Fruit fly (Drosophila melanogaster): ENCODE results near the gene CG43391.

CG43391 gene

DNA sequence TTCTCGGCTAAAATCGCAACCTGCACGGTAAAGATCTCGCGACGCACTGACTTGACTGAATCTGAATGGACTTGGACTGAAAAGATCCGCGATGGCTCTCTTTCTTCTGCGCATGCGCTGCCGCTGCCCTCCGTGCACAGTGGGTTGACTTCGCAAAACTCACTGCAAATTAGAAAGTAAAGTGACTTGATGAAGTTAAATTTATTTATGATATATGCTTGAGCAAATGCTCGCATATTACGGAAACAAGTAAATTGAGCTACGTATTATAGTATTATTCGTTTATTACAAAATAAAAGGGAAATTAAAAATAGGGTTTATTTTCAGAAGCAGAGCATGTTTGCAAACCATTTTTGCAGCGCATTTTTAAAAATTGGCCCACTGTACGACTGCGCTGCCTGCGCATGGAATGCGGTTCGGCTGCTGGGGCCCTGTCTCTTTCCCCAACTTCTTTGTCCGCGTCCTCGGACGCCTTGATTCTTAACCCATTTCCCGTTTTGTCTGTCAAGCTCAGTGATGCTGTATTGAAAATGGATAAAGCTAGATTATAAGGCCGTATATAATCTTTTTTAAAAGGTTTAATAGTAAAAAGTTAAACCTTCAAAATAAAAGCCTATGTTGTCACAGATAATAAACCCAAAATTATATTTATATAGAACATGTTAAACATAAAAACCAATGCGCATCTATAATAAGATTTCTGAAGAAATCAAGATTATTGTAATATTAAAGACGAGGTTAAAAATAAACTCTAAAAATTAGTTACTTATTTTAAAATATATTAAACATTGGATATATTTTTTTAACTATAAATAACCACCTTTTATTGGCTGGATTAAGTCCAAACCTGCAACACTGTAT, 7.1 kb upstream of the CG43391 start, which contains the start of gene rt:
Gene rt (minus strand): TSS at position 51 of the 861 bp plus-strand sequence.
- TF ChIP-seq tap (tag; optimal IDR thresholded peaks at IDR 0.05) (peak; percentile 27), PHDP (tag; optimal IDR thresholded peaks at IDR 0.05) (peak; percentile 41), CG12155 (GFP tag; optimal IDR thresholded peaks at IDR 0.05) (peak; percentile 9), exex (tag; optimal IDR thresholded peaks at IDR 0.05) (no peak), dmrt11E (tag; optimal IDR thresholded peaks at IDR 0.05) (peak; percentile 83), en (GFP tag; optimal IDR thresholded peaks at IDR 0.05) (no peak), stwl (tag; optimal IDR thresholded peaks at IDR 0.05) (peak; percentile 31), CG8290 (GFP tag; optimal IDR thresholded peaks at IDR 0.05) (peak; percentile 25), CG8290 (tag; optimal IDR thresholded peaks at IDR 0.05) (no peak), Xbp1 (GFP tag; optimal IDR thresholded peaks at IDR 0.05) (peak; percentile 52), chn (GFP tag; optimal IDR thresholded peaks at IDR 0.05) (peak; percentile 55), CG4282 (GFP tag; optimal IDR thresholded peaks at IDR 0.05) (no peak), Bteb2 (GFP tag; optimal IDR thresholded peaks at IDR 0.05) (no peak), CG2129 (GFP tag; IDR thresholded peaks at IDR 0.05; ENCODE audit: partially characterized antibody) (no peak), Sry-δ (GFP tag; optimal IDR thresholded peaks at IDR 0.05) (no peak), dmrt99B (tag; optimal IDR thresholded peaks at IDR 0.05) (peak; percentile 53), CG2116 (GFP tag; optimal IDR thresholded peaks at IDR 0.05) (peak; percentile 0), CG16779 (GFP tag; IDR thresholded peaks at IDR 0.05) (no peak), h (optimal IDR thresholded peaks at IDR 0.05) (no peak), CG31441 (GFP tag; IDR thresholded peaks at IDR 0.05) (peak; percentile 59), aop (GFP tag; IDR thresholded peaks at IDR 0.05) (peak; percentile 37; the same call in 1 of the 2 replicates), CG14710 (tag; optimal IDR thresholded peaks at IDR 0.05) (peak; percentile 62), HLHmδ (GFP tag; optimal IDR thresholded peaks at IDR 0.05) (no peak), ftz-f1 (GFP tag; optimal IDR thresholded peaks at IDR 0.05) (no peak), D19A (tag; optimal IDR thresholded peaks at IDR 0.05) (peak; percentile 58), Drgx (GFP tag; IDR thresholded peaks at IDR 0.05) (peak; percentile 77), CG30431 (GFP tag; optimal IDR thresholded peaks at IDR 0.05) (peak; percentile 31), CG5245 (GFP tag; optimal IDR thresholded peaks at IDR 0.05) (no peak), tin (GFP tag; optimal IDR thresholded peaks at IDR 0.05) (peak; percentile 34), CG15269 (tag; optimal IDR thresholded peaks at IDR 0.05) (peak; percentile 48), Sox100B (GFP tag; optimal IDR thresholded peaks at IDR 0.05) (peak; percentile 69), CG18619 (GFP tag; optimal IDR thresholded peaks at IDR 0.05) (peak; percentile 33), fu2 (GFP tag; optimal IDR thresholded peaks at IDR 0.05) (no peak), ind (GFP tag; optimal IDR thresholded peaks at IDR 0.05) (peak; percentile 47), CG1603 (tag; optimal IDR thresholded peaks at IDR 0.05) (peak; percentile 58), sc (optimal IDR thresholded peaks at IDR 0.05) (no peak), sc (GFP tag; optimal IDR thresholded peaks at IDR 0.05) (peak; percentile 47), Meics (GFP tag; optimal IDR thresholded peaks at IDR 0.05) (peak; percentile 29), CG9817 (tag; optimal IDR thresholded peaks at IDR 0.05) (peak; percentile 6), CG11456 (GFP tag; IDR thresholded peaks at IDR 0.05) (no peak), esg (GFP tag; conservative IDR thresholded peaks at IDR 0.05) (peak; percentile 61), CG9876 (GFP tag; optimal IDR thresholded peaks at IDR 0.05) (no peak), CG3847 (GFP tag; IDR thresholded peaks at IDR 0.05) (peak; percentile 36; the same call in 1 of the 2 replicates), danr (GFP tag; IDR thresholded peaks at IDR 0.05) (no peak), CG6654 (GFP tag; optimal IDR thresholded peaks at IDR 0.05) (no peak), Hr51 (GFP tag; optimal IDR thresholded peaks at IDR 0.05) (peak in 1 of 2 experiments; percentile 58), Blimp-1 (GFP tag; optimal IDR thresholded peaks at IDR 0.05) (peak; percentile 15), H2.0 (GFP tag; IDR thresholded peaks at IDR 0.05) (peak; percentile 30; the same call in 1 of the 2 replicates), NFAT (GFP tag; IDR thresholded peaks at IDR 0.05) (no peak), dimm (GFP tag; IDR thresholded peaks at IDR 0.05) (no peak)
